Fruit fly (Drosophila melanogaster) whole organism, embryonic: ENCODE results near the gene CG13461.
A peak's percentile ranks its signal among the peaks of the same experiment; 100 is the strongest.

Experiments used
- Atf-2 ChIP-seq: fragments of 200-800 bp; sonication (Bioruptor generic); optimal IDR thresholded peaks from 2 replicates; lab custom pipeline; 2016; ENCODE audit warnings: missing biosample characterization, missing genetic modification characterization
- B-H2 ChIP-seq: fragments of 200-800 bp; sonication (Bioruptor generic); optimal IDR thresholded peaks from 2 replicates; lab custom pipeline; 2018; ENCODE audit warnings: missing biosample characterization, mild to moderate bottlenecking, missing genetic modification characterization
- CG10543 ChIP-seq: fragments of 200-800 bp; sonication (Bioruptor generic); optimal IDR thresholded peaks from 3 replicates; lab custom pipeline; 2017; ENCODE audit warnings: missing biosample characterization, mild to moderate bottlenecking, missing genetic modification characterization, moderate library complexity
- CG11695 ChIP-seq: fragments of 200-800 bp; sonication (Bioruptor generic); IDR thresholded peaks from 3 replicates; pipeline ENCODE4 v1.3.6; 2022; ENCODE audit warnings: missing biosample characterization, missing genetic modification characterization
- CG12104 ChIP-seq: fragments of 200-800 bp; sonication (Bioruptor generic); optimal IDR thresholded peaks from 3 replicates; lab custom pipeline; 2016; ENCODE audit warnings: missing biosample characterization, missing genetic modification characterization
- CG13296 ChIP-seq: fragments of 200-800 bp; sonication (Bioruptor generic); optimal IDR thresholded peaks from 3 replicates; lab custom pipeline; 2018; ENCODE audit warnings: missing biosample characterization, mild to moderate bottlenecking, missing genetic modification characterization
- CG13424 ChIP-seq: fragments of 200-800 bp; sonication (Bioruptor generic); optimal IDR thresholded peaks from 2 replicates; lab custom pipeline; 2019; ENCODE audit warnings: missing biosample characterization, mild to moderate bottlenecking, missing genetic modification characterization, moderate library complexity
- CG1529 ChIP-seq: fragments of 200-800 bp; sonication (Bioruptor generic); optimal IDR thresholded peaks from 3 replicates; lab custom pipeline; 2018; ENCODE audit warnings: missing biosample characterization, missing genetic modification characterization
- CG17361 ChIP-seq: fragments of 200-800 bp; sonication (Bioruptor generic); IDR thresholded peaks from 3 replicates; pipeline ENCODE4 v1.3.6; 2022; ENCODE audit warnings: missing biosample characterization, missing genetic modification characterization
- CG17385 ChIP-seq: fragments of 200-800 bp; sonication (Bioruptor generic); optimal IDR thresholded peaks from 3 replicates; lab custom pipeline; 2018; ENCODE audit warnings: missing biosample characterization, mild to moderate bottlenecking, missing genetic modification characterization
- CG17802 ChIP-seq: fragments of 200-800 bp; sonication (Bioruptor generic); optimal IDR thresholded peaks from 2 replicates; lab custom pipeline; 2018; ENCODE audit warnings: missing biosample characterization, mild to moderate bottlenecking, missing genetic modification characterization, moderate library complexity
- CG2678 ChIP-seq: fragments of 200-800 bp; sonication (Bioruptor generic); optimal IDR thresholded peaks from 3 replicates; lab custom pipeline; 2019; ENCODE audit warnings: missing biosample characterization, mild to moderate bottlenecking, missing genetic modification characterization, moderate library complexity
- CG2712 ChIP-seq: fragments of 200-800 bp; optimal IDR thresholded peaks from 3 replicates; lab custom pipeline; 2019; ENCODE audit warnings: missing biosample characterization, mild to moderate bottlenecking, missing genetic modification characterization, moderate library complexity
- CG31441 ChIP-seq: fragments of 200-800 bp; sonication (Bioruptor generic); IDR thresholded peaks from 2 replicates; pipeline ENCODE4 v1.3.6; 2022; ENCODE audit warnings: missing biosample characterization, missing genetic modification characterization
- CG4360 ChIP-seq: fragments of 200-800 bp; sonication (Bioruptor generic); IDR thresholded peaks from 2 replicates; pipeline ENCODE4 v1.3.6; 2022; ENCODE audit warnings: missing biosample characterization, missing genetic modification characterization
- CG6854 ChIP-seq: fragments of 200-800 bp; sonication (Bioruptor generic); optimal IDR thresholded peaks from 3 replicates; lab custom pipeline; 2017; ENCODE audit warnings: missing biosample characterization, mild to moderate bottlenecking, missing genetic modification characterization
- CG7556 ChIP-seq: fragments of 200-800 bp; sonication (Bioruptor generic); optimal IDR thresholded peaks from 2 replicates; lab custom pipeline; 2017; ENCODE audit warnings: missing biosample characterization, mild to moderate bottlenecking, missing genetic modification characterization
- CG9215 ChIP-seq: fragments of 200-800 bp; sonication (Bioruptor generic); IDR thresholded peaks from 2 replicates; pipeline ENCODE4 v1.3.6; 2022; ENCODE audit warnings: missing biosample characterization, missing genetic modification characterization
- CG9727 ChIP-seq: fragments of 200-800 bp; sonication (Bioruptor generic); optimal IDR thresholded peaks from 3 replicates; lab custom pipeline; 2017; ENCODE audit warnings: missing biosample characterization, mild to moderate bottlenecking, missing genetic modification characterization
- CG9932 ChIP-seq: fragments of 200-800 bp; sonication (Bioruptor generic); IDR thresholded peaks from 2 replicates; pipeline ENCODE4 v1.3.6; 2022; ENCODE audit warnings: missing biosample characterization, missing genetic modification characterization
- CTCF ChIP-seq: fragments of 200-800 bp; sonication (Bioruptor generic); optimal IDR thresholded peaks from 2 replicates; lab custom pipeline; 2017; ENCODE audit warnings: missing biosample characterization, mild to moderate bottlenecking, missing genetic modification characterization, moderate library complexity
- D ChIP-seq, 2 experiments: fragments of 200-800 bp in 1 of 2; fragments of >200 bp in 1 of 2; sonication (Bioruptor generic) in 1 of 2; optimal IDR thresholded peaks; 2 replicates in 1 of 2; 3 replicates in 1 of 2; lab custom pipeline; 2017; ENCODE audit warnings: mild to moderate bottlenecking in 1 of 2, missing biosample characterization in 1 of 2, missing genetic modification characterization in 1 of 2, missing genetic modification reagents in 1 of 2
- D19B ChIP-seq: fragments of 200-800 bp; sonication (Bioruptor generic); optimal IDR thresholded peaks from 2 replicates; lab custom pipeline; 2017; ENCODE audit warnings: missing biosample characterization, mild to moderate bottlenecking, missing genetic modification characterization
- Deaf1 ChIP-seq: fragments of 200-800 bp; optimal IDR thresholded peaks from 3 replicates; lab custom pipeline; 2019; ENCODE audit warnings: missing biosample characterization, mild to moderate bottlenecking, missing genetic modification characterization, moderate library complexity
- E2f2 ChIP-seq: fragments of 200-800 bp; sonication (Bioruptor generic); IDR thresholded peaks from 2 replicates; pipeline ENCODE4 v1.3.6; 2022; ENCODE audit warnings: missing biosample characterization, missing genetic modification characterization
- Fer2 ChIP-seq: fragments of 200-800 bp; sonication (Bioruptor generic); optimal IDR thresholded peaks from 2 replicates; lab custom pipeline; 2018; ENCODE audit warnings: missing biosample characterization, mild to moderate bottlenecking, missing genetic modification characterization, moderate library complexity
- Fer3 ChIP-seq: fragments of 200-800 bp; sonication (Bioruptor generic); optimal IDR thresholded peaks from 2 replicates; lab custom pipeline; 2018; ENCODE audit warnings: missing biosample characterization, mild to moderate bottlenecking, missing genetic modification characterization, moderate library complexity
- Hand ChIP-seq: fragments of 200-800 bp; sonication (Bioruptor generic); optimal IDR thresholded peaks from 2 replicates; lab custom pipeline; 2017; ENCODE audit warnings: mild to moderate bottlenecking, missing biosample characterization, missing genetic modification reagents, missing genetic modification characterization
- Hr3 ChIP-seq: fragments of 200-800 bp; sonication (Bioruptor generic); optimal IDR thresholded peaks from 3 replicates; lab custom pipeline; 2016; ENCODE audit warnings: missing biosample characterization, missing genetic modification characterization
- Nf-YB ChIP-seq: fragments of 200-800 bp; sonication (Bioruptor generic); optimal IDR thresholded peaks from 3 replicates; lab custom pipeline; 2019; ENCODE audit warnings: missing biosample characterization, mild to moderate bottlenecking, missing genetic modification characterization, moderate library complexity
- Oli ChIP-seq: fragments of 200-800 bp; sonication (Bioruptor generic); optimal IDR thresholded peaks from 2 replicates; lab custom pipeline; 2018; ENCODE audit warnings: missing biosample characterization, mild to moderate bottlenecking, missing genetic modification characterization, moderate library complexity
- Six4 ChIP-seq: fragments of 200-800 bp; sonication (Bioruptor generic); optimal IDR thresholded peaks from 2 replicates; lab custom pipeline; 2016; ENCODE audit warnings: missing biosample characterization, missing genetic modification characterization
- Stat92E ChIP-seq, 3 experiments: fragments of >200 bp in 2 of 3; fragments of 200-800 bp in 1 of 3; sonication (Bioruptor generic) in 1 of 3; optimal IDR thresholded peaks; 2 replicates each; lab custom pipeline; 2017 to 2019; ENCODE audit warnings: missing biosample characterization in 3 of 3, missing genetic modification characterization in 3 of 3, mild to moderate bottlenecking in 1 of 3, moderate library complexity in 1 of 3
- Xbp1 ChIP-seq: fragments of 200-800 bp; sonication (Bioruptor generic); optimal IDR thresholded peaks from 3 replicates; lab custom pipeline; 2016; ENCODE audit warnings: missing biosample characterization, mild to moderate bottlenecking, missing genetic modification characterization
- gt ChIP-seq: fragments of 200-800 bp; sonication (Bioruptor generic); IDR thresholded peaks from 2 replicates; pipeline ENCODE4 v1.3.6; 2022; ENCODE audit warnings: missing biosample characterization, missing genetic modification characterization
- nerfin-1 ChIP-seq: fragments of 200-800 bp; sonication (Bioruptor generic); optimal IDR thresholded peaks from 3 replicates; lab custom pipeline; 2019; ENCODE audit warnings: missing biosample characterization, mild to moderate bottlenecking, missing genetic modification characterization, moderate library complexity
- phol ChIP-seq: fragments of 200-800 bp; sonication (Bioruptor generic); optimal IDR thresholded peaks from 3 replicates; lab custom pipeline; 2018; ENCODE audit warnings: missing biosample characterization, mild to moderate bottlenecking, missing genetic modification characterization, moderate library complexity
- scrt ChIP-seq: fragments of 200-800 bp; sonication (Bioruptor generic); optimal IDR thresholded peaks from 2 replicates; lab custom pipeline; 2018; ENCODE audit warnings: missing biosample characterization, mild to moderate bottlenecking, missing genetic modification characterization, moderate library complexity
- sens ChIP-seq: fragments of 200-800 bp; sonication (Bioruptor generic); peaks from one replicate; lab custom pipeline; 2016; ENCODE audit warnings: missing biosample characterization, missing genetic modification characterization
- tna ChIP-seq: fragments of 200-800 bp; sonication (Bioruptor generic); IDR thresholded peaks from 2 replicates; pipeline ENCODE4 v1.3.6; 2022; ENCODE audit warnings: missing biosample characterization, missing genetic modification characterization; ENCODE audit not compliant: partially characterized antibody
- toy ChIP-seq: fragments of 200-800 bp; sonication (Bioruptor generic); IDR thresholded peaks from 2 replicates; pipeline ENCODE4 v1.3.6; 2022; ENCODE audit warnings: missing biosample characterization, missing genetic modification characterization
- vvl ChIP-seq: fragments of 200-800 bp; sonication (Bioruptor generic); IDR thresholded peaks from 2 replicates; pipeline ENCODE4 v1.3.6; 2022; ENCODE audit warnings: missing biosample characterization, missing genetic modification characterization
- wdn ChIP-seq: fragments of 200-800 bp; sonication (Bioruptor generic); IDR thresholded peaks from 2 replicates; pipeline ENCODE4 v1.3.6; 2022; ENCODE audit warnings: missing biosample characterization, missing genetic modification characterization
- zf30C ChIP-seq: fragments of 200-800 bp; sonication (Bioruptor generic); optimal IDR thresholded peaks from 3 replicates; lab custom pipeline; 2018; ENCODE audit warnings: missing biosample characterization, mild to moderate bottlenecking, missing genetic modification characterization

Gene CG13461

dm6 chr3L:15034061-15034713, 18.1 kb downstream of the CG13461 start (continued):
- no peak for TF ChIP-seq Atf-2 (GFP tag; lab: Kevin White, UChicago)
- peak; percentile 23 for TF ChIP-seq D19B
- no peak for TF ChIP-seq nerfin-1 (tag; lab: Kevin White, UChicago)
- TF ChIP-seq gt (GFP tag; lab: Robert Waterston, UW): no peak
- no peak for TF ChIP-seq CG17802 (tag; lab: Kevin White, UChicago)
- TF ChIP-seq Oli (tag; lab: Kevin White, UChicago): peak; percentile 38
- peak; percentile 58 for TF ChIP-seq CG10543
- TF ChIP-seq CG13296 (GFP tag; lab: Kevin White, UChicago): peak; percentile 54
- peak; percentile 37 for TF ChIP-seq B-H2 (GFP tag; lab: Kevin White, UChicago)
- peak; percentile 40 for TF ChIP-seq phol
- peak; percentile 41 for TF ChIP-seq sens (GFP tag; lab: Kevin White, UChicago)
- TF ChIP-seq Stat92E (GFP tag; optimal IDR thresholded peaks at IDR 0.05; lab: Kevin White, UChicago): no peak
- TF ChIP-seq vvl (GFP tag; lab: Robert Waterston, UW): no peak
- peak; percentile 38 for TF ChIP-seq CG17385 (GFP tag; lab: Kevin White, UChicago)
- no peak for TF ChIP-seq E2f2
- peak; percentile 6 for TF ChIP-seq Six4 (GFP tag; lab: Kevin White, UChicago)
- peak; percentile 58 for TF ChIP-seq CG9727 (GFP tag; lab: Kevin White, UChicago)
- TF ChIP-seq CG17361 (GFP tag; lab: Robert Waterston, UW): peak; percentile 65; the same call in 2 of the 3 replicates
- peak; percentile 15 for TF ChIP-seq Fer3 (tag; lab: Kevin White, UChicago)
- TF ChIP-seq CG9932 (GFP tag; lab: Robert Waterston, UW): no peak
- no peak for TF ChIP-seq toy
- TF ChIP-seq scrt (GFP tag; lab: Kevin White, UChicago): peak; percentile 84
- no peak for TF ChIP-seq CTCF (GFP tag; lab: Kevin White, UChicago)
- TF ChIP-seq CG6854 (GFP tag; lab: Kevin White, UChicago): peak; percentile 45
- TF ChIP-seq Hr3: peak; percentile 16
- TF ChIP-seq CG2678 (tag; lab: Kevin White, UChicago): peak; percentile 83
- no peak for TF ChIP-seq CG9215 (GFP tag; lab: Robert Waterston, UW)
- peak; percentile 63 for TF ChIP-seq CG31441 (GFP tag; lab: Robert Waterston, UW)
- peak; percentile 6 for TF ChIP-seq Fer2
- peak; percentile 7 for TF ChIP-seq Xbp1 (GFP tag; lab: Kevin White, UChicago)
- TF ChIP-seq CG1529 (GFP tag; lab: Kevin White, UChicago): no peak
- peak; percentile 46 for TF ChIP-seq zf30C
- TF ChIP-seq CG12104 (GFP tag; lab: Kevin White, UChicago): peak; percentile 21
- peak; percentile 64 for TF ChIP-seq Deaf1
- TF ChIP-seq D (optimal IDR thresholded peaks at IDR 0.05; lab: Kevin White, UChicago): no peak
- peak; percentile 30 for TF ChIP-seq D (GFP tag; optimal IDR thresholded peaks at IDR 0.05; lab: Kevin White, UChicago)
- peak; percentile 85 for TF ChIP-seq CG7556 (GFP tag; lab: Kevin White, UChicago)
- TF ChIP-seq Nf-YB (GFP tag; lab: Kevin White, UChicago): peak; percentile 36
- TF ChIP-seq CG2712 (tag; lab: Kevin White, UChicago): peak; percentile 42
- TF ChIP-seq tna: no peak
- peak; percentile 73 for TF ChIP-seq Hand (GFP tag; lab: Kevin White, UChicago)
- TF ChIP-seq CG11695 (GFP tag; lab: Robert Waterston, UW): no peak
- TF ChIP-seq wdn (GFP tag; lab: Robert Waterston, UW): 0 out of 2 replicates have a peak, but pooled peaks have one; percentile 29
- no peak for TF ChIP-seq CG4360 (GFP tag; lab: Robert Waterston, UW)
- peak; percentile 55 for TF ChIP-seq CG13424 (tag; lab: Kevin White, UChicago)
